Worm (Caenorhabditis elegans) whole organism, L4 larva: Measurements from ENCODE around the gene swt-1.

Experiments
- F10B5.3 ChIP-seq: sonication (generic microtip); optimal IDR thresholded peaks from 2 replicates; lab custom pipeline; 2016; ENCODE audit warnings: mild to moderate bottlenecking, missing genetic modification characterization, missing compliant biosample characterization
- F26F4.8 ChIP-seq: fragments of 200-800 bp; sonication (Bioruptor generic); conservative IDR thresholded peaks from 2 replicates; pipeline ENCODE4 v1.3.6; 2022; ENCODE audit warnings: missing genetic modification characterization, missing compliant biosample characterization
- F49E8.2 ChIP-seq: sonication (generic microtip); optimal IDR thresholded peaks from 2 replicates; lab custom pipeline; 2016; ENCODE audit warnings: missing compliant biosample characterization, mild to moderate bottlenecking, missing genetic modification characterization, borderline replicate concordance
- Y105C5A.15 ChIP-seq: fragments of 200-800 bp; sonication (Bioruptor generic); IDR thresholded peaks from 2 replicates; pipeline ENCODE4 v1.3.6; 2022; ENCODE audit warnings: missing genetic modification characterization, missing compliant biosample characterization
- Y5F2A.4 ChIP-seq: fragments of 200-800 bp; sonication (Bioruptor generic); optimal IDR thresholded peaks from 2 replicates; lab custom pipeline; 2018; ENCODE audit warnings: mild to moderate bottlenecking, missing genetic modification characterization, missing compliant biosample characterization
- Y75B8A.6 ChIP-seq: fragments of 200-800 bp; sonication (Bioruptor generic); IDR thresholded peaks from 2 replicates; pipeline ENCODE4 v1.3.6; 2022; ENCODE audit warnings: missing genetic modification reagents, missing genetic modification characterization, missing compliant biosample characterization
- ZK337.2 ChIP-seq: fragments of 200-800 bp; sonication (Bioruptor generic); IDR thresholded peaks from 2 replicates; pipeline ENCODE4 v1.3.6; 2022; ENCODE audit warnings: missing genetic modification reagents, missing genetic modification characterization, missing compliant biosample characterization
- aha-1 ChIP-seq: fragments of 150-350 bp; peaks from one replicate; lab custom pipeline; 2014; ENCODE audit warnings: missing biosample characterization, missing genetic modification characterization
- ceh-20 ChIP-seq: fragments of 200-800 bp; sonication (Bioruptor generic); IDR thresholded peaks from 2 replicates; pipeline ENCODE4 v1.3.6; 2022; ENCODE audit warnings: missing genetic modification reagents, missing genetic modification characterization, missing compliant biosample characterization
- cey-2 ChIP-seq: sonication (generic microtip); optimal IDR thresholded peaks from 3 replicates; lab custom pipeline; 2017; ENCODE audit warnings: missing genetic modification characterization, mild to moderate bottlenecking, missing compliant biosample characterization, antibody characterized with exemption, borderline replicate concordance; ENCODE audit not compliant: insufficient read depth
- daf-19 ChIP-seq: fragments of 200-800 bp; sonication (Bioruptor generic); conservative IDR thresholded peaks from 2 replicates; pipeline ENCODE4 v1.3.6; 2022; ENCODE audit warnings: missing genetic modification characterization, missing compliant biosample characterization
- dmd-8 ChIP-seq: fragments of 200-800 bp; sonication (Bioruptor generic); IDR thresholded peaks from 2 replicates; pipeline ENCODE4 v1.3.6; 2022; ENCODE audit warnings: missing genetic modification characterization, missing compliant biosample characterization
- duxl-1 ChIP-seq: sonication (generic microtip); optimal IDR thresholded peaks from 2 replicates; lab custom pipeline; 2016; ENCODE audit warnings: mild to moderate bottlenecking, missing genetic modification characterization, moderate library complexity, missing compliant biosample characterization; ENCODE audit not compliant: poor library complexity
- dve-1 ChIP-seq: sonication (generic microtip); optimal IDR thresholded peaks from 2 replicates; lab custom pipeline; 2017; ENCODE audit warnings: antibody characterized with exemption, mild to moderate bottlenecking, missing genetic modification characterization, missing compliant biosample characterization; ENCODE audit not compliant: insufficient read depth
- fos-1 ChIP-seq: fragments of 150-350 bp; optimal IDR thresholded peaks from 2 replicates; lab custom pipeline; 2014; ENCODE audit warnings: missing biosample characterization, missing genetic modification characterization
- gei-8 ChIP-seq: fragments of 200-800 bp; sonication (Bioruptor generic); optimal IDR thresholded peaks from 2 replicates; lab custom pipeline; 2018; ENCODE audit warnings: mild to moderate bottlenecking, missing genetic modification characterization, missing compliant biosample characterization
- hlh-11 ChIP-seq: fragments of 200-800 bp; sonication (Bioruptor generic); optimal IDR thresholded peaks from 2 replicates; lab custom pipeline; 2018; ENCODE audit warnings: mild to moderate bottlenecking, missing genetic modification characterization, missing compliant biosample characterization
- hmg-1.1 ChIP-seq: fragments of 200-800 bp; sonication (Bioruptor generic); IDR thresholded peaks from 2 replicates; pipeline ENCODE4 v1.3.6; 2022; ENCODE audit warnings: missing genetic modification reagents, missing genetic modification characterization, missing compliant biosample characterization
- jun-1 ChIP-seq: fragments of 150-350 bp; optimal IDR thresholded peaks from 2 replicates; lab custom pipeline; 2014; ENCODE audit warnings: missing biosample characterization, missing genetic modification reagents, missing genetic modification characterization
- lim-7 ChIP-seq: fragments of 200-800 bp; sonication (Bioruptor generic); IDR thresholded peaks from 2 replicates; pipeline ENCODE4 v1.3.6; 2022; ENCODE audit warnings: missing genetic modification characterization, missing compliant biosample characterization
- lin-1 ChIP-seq: fragments of 200-800 bp; sonication (Bioruptor generic); IDR thresholded peaks from 2 replicates; pipeline ENCODE4 v1.3.6; 2022; ENCODE audit warnings: missing genetic modification reagents, missing genetic modification characterization, missing compliant biosample characterization
- lin-15B ChIP-seq: fragments of 150-350 bp; sonication (generic microtip); optimal IDR thresholded peaks from 3 replicates; lab custom pipeline; 2014; ENCODE audit warnings: missing biosample characterization, missing genetic modification characterization
- lin-29 ChIP-seq: fragments of 200-800 bp; sonication (Bioruptor generic); IDR thresholded peaks from 2 replicates; pipeline ENCODE4 v1.3.6; 2022; ENCODE audit warnings: missing genetic modification reagents, missing genetic modification characterization, missing compliant biosample characterization
- madf-5 ChIP-seq, 2 experiments: fragments of 200-800 bp; sonication (Bioruptor generic); IDR thresholded peaks; 2 replicates each; pipeline ENCODE4 v1.3.6; 2022; ENCODE audit warnings: missing compliant biosample characterization in 2 of 2, missing genetic modification characterization in 2 of 2
- madf-9 ChIP-seq: fragments of 200-800 bp; sonication (Bioruptor generic); conservative IDR thresholded peaks from 2 replicates; pipeline ENCODE4 v1.3.6; 2022; ENCODE audit warnings: missing genetic modification reagents, missing genetic modification characterization, missing compliant biosample characterization
- mdl-1 ChIP-seq, 2 experiments: fragments of 150-350 bp in 1 of 2; sonication (generic microtip) in 1 of 2; optimal IDR thresholded peaks; 2 replicates each; lab custom pipeline; 2014 to 2017; ENCODE audit warnings: missing biosample characterization in 2 of 2, missing genetic modification characterization in 2 of 2
- mdt-29 ChIP-seq: fragments of 200-800 bp; sonication (Bioruptor generic); IDR thresholded peaks from 2 replicates; pipeline ENCODE4 v1.3.6; 2022; ENCODE audit warnings: missing genetic modification reagents, missing genetic modification characterization, missing compliant biosample characterization
- mep-1 ChIP-seq: fragments of 150-350 bp; sonication (generic microtip); optimal IDR thresholded peaks from 3 replicates; lab custom pipeline; 2014; ENCODE audit warnings: missing biosample characterization, missing genetic modification characterization
- mes-2 ChIP-seq: sonication (generic microtip); optimal IDR thresholded peaks from 2 replicates; lab custom pipeline; 2016; ENCODE audit warnings: missing genotype, mild to moderate bottlenecking, missing genetic modification characterization, missing compliant biosample characterization; ENCODE audit not compliant: poor library complexity, severe bottlenecking
- mxl-3 ChIP-seq: fragments of 200-800 bp; sonication (Bioruptor generic); optimal IDR thresholded peaks from 2 replicates; lab custom pipeline; 2018; ENCODE audit warnings: mild to moderate bottlenecking, missing genetic modification characterization, missing compliant biosample characterization
- nhr-10 ChIP-seq: fragments of 150-350 bp; optimal IDR thresholded peaks from 2 replicates; lab custom pipeline; 2014; ENCODE audit warnings: missing biosample characterization, missing genetic modification characterization
- nhr-111 ChIP-seq: fragments of 200-800 bp; sonication (Bioruptor generic); optimal IDR thresholded peaks from 2 replicates; lab custom pipeline; 2018; ENCODE audit warnings: mild to moderate bottlenecking, missing genetic modification characterization, missing compliant biosample characterization
- nhr-28 ChIP-seq: fragments of 150-350 bp; optimal IDR thresholded peaks from 2 replicates; lab custom pipeline; 2014; ENCODE audit warnings: missing biosample characterization, missing genetic modification characterization
- nhr-41 ChIP-seq: fragments of 200-800 bp; sonication (Bioruptor generic); IDR thresholded peaks from 2 replicates; pipeline ENCODE4 v1.3.6; 2022; ENCODE audit warnings: missing genetic modification reagents, missing genetic modification characterization, missing compliant biosample characterization
- nhr-48 ChIP-seq: sonication (generic microtip); optimal IDR thresholded peaks from 2 replicates; lab custom pipeline; 2016; ENCODE audit warnings: mild to moderate bottlenecking, missing genetic modification characterization, missing compliant biosample characterization
- nhr-6 ChIP-seq: fragments of 150-350 bp; optimal IDR thresholded peaks from 2 replicates; lab custom pipeline; 2014; ENCODE audit warnings: missing biosample characterization, missing genetic modification characterization
- nhr-77 ChIP-seq: fragments of 150-350 bp; optimal IDR thresholded peaks from 2 replicates; lab custom pipeline; 2014; ENCODE audit warnings: missing biosample characterization, missing genetic modification characterization
- pqm-1 ChIP-seq: sonication (generic microtip); optimal IDR thresholded peaks from 2 replicates; lab custom pipeline; 2017; ENCODE audit warnings: missing biosample characterization, missing genetic modification characterization
- rbr-2 ChIP-seq: sonication (generic microtip); optimal IDR thresholded peaks from 2 replicates; lab custom pipeline; 2016; ENCODE audit warnings: missing genotype, missing genetic modification characterization, missing compliant biosample characterization
- sdz-12 ChIP-seq: fragments of 200-800 bp; sonication (Bioruptor generic); optimal IDR thresholded peaks from 2 replicates; lab custom pipeline; 2018; ENCODE audit warnings: mild to moderate bottlenecking, missing genetic modification characterization, missing compliant biosample characterization
- set-16 ChIP-seq: fragments of 200-800 bp; sonication (Bioruptor generic); IDR thresholded peaks from 2 replicates; pipeline ENCODE4 v1.3.6; 2022; ENCODE audit warnings: missing genetic modification reagents, missing genetic modification characterization, missing compliant biosample characterization
- skn-1 ChIP-seq: fragments of 150-350 bp; optimal IDR thresholded peaks from 2 replicates; lab custom pipeline; 2014; ENCODE audit warnings: missing biosample characterization, missing genetic modification characterization
- snpc-1.2 ChIP-seq: fragments of 200-800 bp; sonication (Bioruptor generic); IDR thresholded peaks from 2 replicates; pipeline ENCODE4 v1.3.6; 2022; ENCODE audit warnings: missing genetic modification reagents, missing genetic modification characterization, missing compliant biosample characterization
- snpc-4 ChIP-seq: fragments of 150-350 bp; optimal IDR thresholded peaks from 2 replicates; lab custom pipeline; 2014; ENCODE audit warnings: missing biosample characterization, missing genetic modification characterization
- spr-3 ChIP-seq: fragments of 200-800 bp; sonication (Bioruptor generic); optimal IDR thresholded peaks from 2 replicates; lab custom pipeline; 2018; ENCODE audit warnings: mild to moderate bottlenecking, missing genetic modification characterization, missing compliant biosample characterization
- unc-62 ChIP-seq, 3 experiments: fragments of 150-350 bp in 1 of 3; sonication (generic microtip); optimal IDR thresholded peaks in 2 of 3; peaks in 1 of 3; 1 replicate in 1 of 3; 2 replicates in 2 of 3; lab custom pipeline; 2014 to 2017; ENCODE audit warnings: missing biosample characterization in 3 of 3, missing genetic modification characterization in 3 of 3, missing genetic modification reagents in 3 of 3, missing genotype in 1 of 3
- vab-7 ChIP-seq: fragments of 200-800 bp; sonication (Bioruptor generic); IDR thresholded peaks from 2 replicates; pipeline ENCODE4 v1.3.6; 2022; ENCODE audit warnings: missing genetic modification reagents, missing genetic modification characterization, missing compliant biosample characterization
- zag-1 ChIP-seq: fragments of 150-350 bp; optimal IDR thresholded peaks from 2 replicates; lab custom pipeline; 2014; ENCODE audit warnings: missing biosample characterization, missing genetic modification characterization
- zip-11 ChIP-seq: fragments of 200-800 bp; sonication (Bioruptor generic); IDR thresholded peaks from 2 replicates; pipeline ENCODE4 v1.3.6; 2022; ENCODE audit warnings: missing genetic modification characterization, missing compliant biosample characterization
- zip-2 ChIP-seq: fragments of 150-350 bp; optimal IDR thresholded peaks from 2 replicates; lab custom pipeline; 2014; ENCODE audit warnings: missing biosample characterization, missing genetic modification characterization
- ztf-7 ChIP-seq: fragments of 150-350 bp; optimal IDR thresholded peaks from 2 replicates; lab custom pipeline; 2014; ENCODE audit warnings: missing biosample characterization, missing genetic modification characterization

swt-1 gene

DNA sequence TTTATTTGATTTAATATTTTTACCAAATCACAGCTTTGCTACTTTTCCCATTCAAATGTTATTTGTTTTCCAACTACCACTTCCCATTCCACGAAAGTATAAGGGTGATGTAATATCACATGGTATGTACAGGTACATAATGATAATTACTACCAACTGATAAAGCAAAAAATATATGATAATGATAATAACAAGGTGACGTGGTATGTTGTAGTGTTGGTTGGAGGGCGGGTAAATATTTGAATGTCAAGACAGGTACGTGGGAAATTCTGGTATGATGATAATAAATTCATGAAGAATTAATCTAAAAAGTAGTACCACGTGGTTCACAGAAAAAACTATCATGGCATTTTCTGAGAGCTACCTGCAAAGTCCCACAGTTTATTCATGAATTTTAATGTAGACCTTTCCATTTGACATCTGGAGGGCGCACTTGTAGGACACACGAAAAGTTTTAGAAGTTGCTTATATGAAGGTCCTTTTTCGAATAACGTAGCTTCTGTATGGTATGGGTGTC is 15.4 kb upstream of the swt-1 start (continued):
- TF ChIP-seq set-16 (GFP tag; lab: Robert Waterston, UW) (no peak), zag-1 (no peak), hlh-11 (peak; percentile 84), nhr-28 (tag; lab: Kevin White, UChicago) (peak; percentile 96), nhr-111 (no peak), madf-5 (GFP tag; IDR thresholded peaks at IDR 0.05; lab: Robert Waterston, UW) (no peak), spr-3 (GFP tag; lab: Kevin White, UChicago) (no peak), mdt-29 (GFP tag; lab: Robert Waterston, UW) (no peak), sdz-12 (no peak), pqm-1 (tag; lab: Kevin White, UChicago) (peak; percentile 97), lin-29 (no peak), lin-15B (tag; lab: Kevin White, UChicago) (no peak), hmg-1.1 (GFP tag; lab: Robert Waterston, UW) (no peak), nhr-77 (tag; lab: Kevin White, UChicago) (peak; percentile 33), fos-1 (peak; percentile 83), aha-1 (peak; percentile 56), dve-1 (peak; percentile 91), nhr-10 (tag; lab: Kevin White, UChicago) (no peak), unc-62 (GFP tag; optimal IDR thresholded peaks at IDR 0.05 in 1 of 2; lab: Kevin White, UChicago) (peak; percentile 7 to 46), unc-62 (tag; optimal IDR thresholded peaks at IDR 0.05; lab: Kevin White, UChicago) (no peak), zip-2 (tag; lab: Kevin White, UChicago) (peak; percentile 58), daf-19 (GFP tag; lab: Robert Waterston, UW) (no peak), F26F4.8 (GFP tag; lab: Robert Waterston, UW) (no peak), Y105C5A.15 (GFP tag; lab: Robert Waterston, UW) (no peak), gei-8 (GFP tag; lab: Kevin White, UChicago) (peak; percentile 50), dmd-8 (GFP tag; lab: Robert Waterston, UW) (no peak), skn-1 (tag; lab: Kevin White, UChicago) (no peak), zip-11 (GFP tag; lab: Robert Waterston, UW) (no peak), mep-1 (tag; lab: Kevin White, UChicago) (peak; percentile 63), jun-1 (tag; lab: Kevin White, UChicago) (peak; percentile 36), Y5F2A.4 (GFP tag; lab: Kevin White, UChicago) (no peak), ceh-20 (no peak), nhr-48 (peak; percentile 71), nhr-6 (tag; lab: Kevin White, UChicago) (peak; percentile 34), mes-2 (peak; percentile 36), lin-1 (GFP tag; lab: Robert Waterston, UW) (peak; percentile 23; the same call in 1 of the 2 replicates), vab-7 (GFP tag; lab: Robert Waterston, UW) (no peak), Y75B8A.6 (no peak), duxl-1 (no peak), rbr-2 (no peak), snpc-4 (no peak), mdl-1 (tag; optimal IDR thresholded peaks at IDR 0.05; lab: Kevin White, UChicago) (peak in 1 of 2 experiments; percentile 71), ZK337.2 (no peak), nhr-41 (GFP tag; lab: Robert Waterston, UW) (no peak), mxl-3 (GFP tag; lab: Kevin White, UChicago) (peak; percentile 60), madf-9 (GFP tag; lab: Robert Waterston, UW) (no peak), snpc-1.2 (GFP tag; lab: Robert Waterston, UW) (no peak), cey-2 (tag; lab: Kevin White, UChicago) (no peak), lim-7 (GFP tag; lab: Robert Waterston, UW) (no peak), F10B5.3 (tag; lab: Kevin White, UChicago) (no peak), ztf-7 (tag; lab: Kevin White, UChicago) (peak; percentile 52), F49E8.2 (tag; lab: Kevin White, UChicago) (no peak)
